Worm (Caenorhabditis elegans) whole organism, young adult: ENCODE results near the gene C47E8.4.

ENCODE experiments used
- B0261.1 ChIP-seq: sonication (generic microtip); optimal IDR thresholded peaks from 2 replicates; lab custom pipeline; 2016; ENCODE audit warnings: mild to moderate bottlenecking, missing genetic modification characterization, moderate library complexity, missing compliant biosample characterization
- B0336.3 ChIP-seq: fragments of 200-800 bp; sonication (Bioruptor generic); IDR thresholded peaks from 2 replicates; pipeline ENCODE4 v1.3.6; 2022; ENCODE audit warnings: missing genetic modification characterization, missing compliant biosample characterization
- C06A6.2 ChIP-seq: fragments of 200-800 bp; sonication (Bioruptor generic); conservative IDR thresholded peaks from 2 replicates; pipeline ENCODE4 v1.3.6; 2022; ENCODE audit warnings: missing genetic modification characterization, missing compliant biosample characterization
- F10E7.11 ChIP-seq: sonication (generic microtip); optimal IDR thresholded peaks from 2 replicates; lab custom pipeline; 2017; ENCODE audit warnings: mild to moderate bottlenecking, missing genetic modification characterization, moderate library complexity, missing compliant biosample characterization
- F22D6.2 ChIP-seq: sonication (generic microtip); optimal IDR thresholded peaks from 2 replicates; lab custom pipeline; 2016; ENCODE audit warnings: mild to moderate bottlenecking, missing genetic modification characterization, missing compliant biosample characterization
- F33H1.4 ChIP-seq: fragments of 200-800 bp; sonication (Bioruptor generic); IDR thresholded peaks from 2 replicates; pipeline ENCODE4 v1.3.6; 2022; ENCODE audit warnings: missing genetic modification reagents, missing genetic modification characterization, missing compliant biosample characterization
- F37B4.10 ChIP-seq: fragments of 200-800 bp; sonication (Bioruptor generic); IDR thresholded peaks from 2 replicates; pipeline ENCODE4 v1.3.6; 2022; ENCODE audit warnings: missing genetic modification characterization, missing compliant biosample characterization
- F55B11.4 ChIP-seq: sonication (generic microtip); optimal IDR thresholded peaks from 2 replicates; lab custom pipeline; 2016; ENCODE audit warnings: missing compliant biosample characterization, missing genetic modification characterization, borderline replicate concordance; ENCODE audit not compliant: insufficient read depth
- T07F8.4 ChIP-seq: sonication (generic microtip); optimal IDR thresholded peaks from 2 replicates; lab custom pipeline; 2016; ENCODE audit warnings: mild to moderate bottlenecking, missing genetic modification characterization, moderate library complexity, missing compliant biosample characterization
- T26A5.8 ChIP-seq: sonication (generic microtip); optimal IDR thresholded peaks from 2 replicates; lab custom pipeline; 2016; ENCODE audit warnings: missing genetic modification characterization, missing compliant biosample characterization
- Y53F4B.3 ChIP-seq: fragments of 200-800 bp; sonication (Bioruptor generic); IDR thresholded peaks from 2 replicates; pipeline ENCODE4 v1.3.6; 2022; ENCODE audit warnings: missing genetic modification reagents, missing genetic modification characterization, missing compliant biosample characterization
- aptf-3 ChIP-seq: fragments of 200-800 bp; sonication (Bioruptor generic); IDR thresholded peaks from 2 replicates; pipeline ENCODE4 v1.3.6; 2022; ENCODE audit warnings: missing genetic modification characterization, missing compliant biosample characterization
- atf-7 ChIP-seq: sonication (generic microtip); optimal IDR thresholded peaks from 2 replicates; lab custom pipeline; 2017; ENCODE audit warnings: mild to moderate bottlenecking, missing genetic modification characterization, missing compliant biosample characterization
- attf-5 ChIP-seq: fragments of 200-800 bp; sonication (Bioruptor generic); optimal IDR thresholded peaks from 2 replicates; lab custom pipeline; 2018; ENCODE audit warnings: mild to moderate bottlenecking, missing genetic modification characterization, missing compliant biosample characterization
- bed-1 ChIP-seq: fragments of 200-800 bp; sonication (Bioruptor generic); IDR thresholded peaks from 2 replicates; pipeline ENCODE4 v1.3.6; 2022; ENCODE audit warnings: missing genetic modification reagents, missing genetic modification characterization, missing compliant biosample characterization
- bed-2 ChIP-seq: fragments of 200-800 bp; sonication (Bioruptor generic); IDR thresholded peaks from 2 replicates; pipeline ENCODE4 v1.3.6; 2022; ENCODE audit warnings: missing genetic modification reagents, missing genetic modification characterization, missing compliant biosample characterization
- ceh-58 ChIP-seq: fragments of 200-800 bp; sonication (Bioruptor generic); IDR thresholded peaks from 2 replicates; pipeline ENCODE4 v1.3.6; 2022; ENCODE audit warnings: missing genetic modification characterization, missing compliant biosample characterization
- ceh-79 ChIP-seq: sonication (generic microtip); optimal IDR thresholded peaks from 2 replicates; lab custom pipeline; 2017; ENCODE audit warnings: mild to moderate bottlenecking, missing genetic modification characterization, missing compliant biosample characterization
- efl-1 ChIP-seq: fragments of 150-350 bp; optimal IDR thresholded peaks from 2 replicates; lab custom pipeline; 2014; ENCODE audit warnings: missing biosample characterization, missing genetic modification reagents, missing genetic modification characterization
- ets-4 ChIP-seq: fragments of 200-800 bp; sonication (Bioruptor generic); optimal IDR thresholded peaks from 2 replicates; lab custom pipeline; 2018; ENCODE audit warnings: mild to moderate bottlenecking, missing genetic modification characterization, missing compliant biosample characterization
- fkh-3 ChIP-seq: sonication (generic microtip); optimal IDR thresholded peaks from 2 replicates; lab custom pipeline; 2016; ENCODE audit warnings: mild to moderate bottlenecking, missing genetic modification characterization, missing compliant biosample characterization
- gei-17 ChIP-seq: fragments of 200-800 bp; sonication (Bioruptor generic); optimal IDR thresholded peaks from 2 replicates; lab custom pipeline; 2018; ENCODE audit warnings: mild to moderate bottlenecking, missing genetic modification characterization, missing compliant biosample characterization
- him-1 ChIP-seq: sonication (generic microtip); optimal IDR thresholded peaks from 2 replicates; lab custom pipeline; 2016; ENCODE audit warnings: missing genotype, missing genetic modification reagents, missing genetic modification characterization, missing compliant biosample characterization
- hrde-1 ChIP-seq: sonication (generic microtip); optimal IDR thresholded peaks from 2 replicates; lab custom pipeline; 2016; ENCODE audit warnings: missing genetic modification characterization, mild to moderate bottlenecking, missing compliant biosample characterization, moderate library complexity, missing genotype, missing genetic modification reagents, borderline replicate concordance
- lag-1 ChIP-seq: fragments of 200-800 bp; sonication (Bioruptor generic); IDR thresholded peaks from 2 replicates; pipeline ENCODE4 v1.3.6; 2022; ENCODE audit warnings: missing genetic modification reagents, missing genetic modification characterization, missing compliant biosample characterization
- let-526 ChIP-seq: fragments of 200-800 bp; sonication (Bioruptor generic); IDR thresholded peaks from 2 replicates; pipeline ENCODE4 v1.3.6; 2022; ENCODE audit warnings: missing genetic modification reagents, missing genetic modification characterization, missing compliant biosample characterization
- let-607 ChIP-seq, 2 experiments: fragments of 200-800 bp in 1 of 2; sonication (Bioruptor generic) in 1 of 2; sonication (generic microtip) in 1 of 2; optimal IDR thresholded peaks; 2 replicates each; lab custom pipeline; 2016 to 2018; ENCODE audit warnings: mild to moderate bottlenecking in 2 of 2, missing compliant biosample characterization in 2 of 2, missing genetic modification characterization in 2 of 2, moderate library complexity in 2 of 2, missing genotype in 1 of 2
- lin-26 ChIP-seq: fragments of 200-800 bp; sonication (Bioruptor generic); IDR thresholded peaks from 2 replicates; pipeline ENCODE4 v1.3.6; 2022; ENCODE audit warnings: missing genetic modification reagents, missing genetic modification characterization, missing compliant biosample characterization
- lin-40 ChIP-seq: sonication (generic microtip); optimal IDR thresholded peaks from 2 replicates; lab custom pipeline; 2016; ENCODE audit warnings: missing genetic modification characterization, mild to moderate bottlenecking, missing compliant biosample characterization, missing genotype, missing genetic modification reagents
- lin-54 ChIP-seq: fragments of 200-800 bp; sonication (Bioruptor generic); optimal IDR thresholded peaks from 2 replicates; lab custom pipeline; 2018; ENCODE audit warnings: mild to moderate bottlenecking, missing genetic modification characterization, missing compliant biosample characterization
- lsl-1 ChIP-seq: fragments of 200-800 bp; sonication (Bioruptor generic); optimal IDR thresholded peaks from 2 replicates; lab custom pipeline; 2018; ENCODE audit warnings: mild to moderate bottlenecking, missing genetic modification characterization, moderate library complexity, missing compliant biosample characterization
- madf-3 ChIP-seq: fragments of 200-800 bp; sonication (Bioruptor generic); IDR thresholded peaks from 2 replicates; pipeline ENCODE4 v1.3.6; 2022; ENCODE audit warnings: missing genetic modification reagents, missing genetic modification characterization, missing compliant biosample characterization
- madf-6 ChIP-seq: fragments of 200-800 bp; sonication (Bioruptor generic); IDR thresholded peaks from 2 replicates; pipeline ENCODE4 v1.3.6; 2022; ENCODE audit warnings: missing genetic modification reagents, missing genetic modification characterization, missing compliant biosample characterization
- mel-28 ChIP-seq: sonication (generic microtip); optimal IDR thresholded peaks from 2 replicates; lab custom pipeline; 2016; ENCODE audit warnings: borderline replicate concordance, mild to moderate bottlenecking, missing genetic modification characterization, missing compliant biosample characterization
- mes-4 ChIP-seq: sonication (generic microtip); optimal IDR thresholded peaks from 2 replicates; lab custom pipeline; 2016; ENCODE audit warnings: missing genotype, missing genetic modification characterization, missing compliant biosample characterization
- nfyb-1 ChIP-seq: fragments of 200-800 bp; sonication (Bioruptor generic); IDR thresholded peaks from 2 replicates; pipeline ENCODE4 v1.3.6; 2022; ENCODE audit warnings: missing genetic modification reagents, missing genetic modification characterization, missing compliant biosample characterization
- nhr-120 ChIP-seq: fragments of 200-800 bp; sonication (Bioruptor generic); IDR thresholded peaks from 2 replicates; pipeline ENCODE4 v1.3.6; 2022; ENCODE audit warnings: missing genetic modification characterization, missing compliant biosample characterization
- nhr-179 ChIP-seq: sonication (generic microtip); optimal IDR thresholded peaks from 2 replicates; lab custom pipeline; 2016; ENCODE audit warnings: mild to moderate bottlenecking, missing genetic modification characterization, missing compliant biosample characterization
- sdz-38 ChIP-seq: sonication (generic microtip); optimal IDR thresholded peaks from 2 replicates; lab custom pipeline; 2016; ENCODE audit warnings: missing genotype, missing genetic modification characterization, missing compliant biosample characterization
- sea-2 ChIP-seq: fragments of 200-800 bp; sonication (Bioruptor generic); IDR thresholded peaks from 2 replicates; pipeline ENCODE4 v1.3.6; 2022; ENCODE audit warnings: missing genetic modification characterization, missing compliant biosample characterization
- snpc-1.1 ChIP-seq: sonication (generic microtip); optimal IDR thresholded peaks from 2 replicates; lab custom pipeline; 2017; ENCODE audit warnings: missing genetic modification characterization, mild to moderate bottlenecking, missing compliant biosample characterization, antibody characterized with exemption, moderate library complexity, missing genotype, missing genetic modification reagents; ENCODE audit not compliant: insufficient read depth
- snpc-1.3 ChIP-seq: sonication (generic microtip); optimal IDR thresholded peaks from 2 replicates; lab custom pipeline; 2017; ENCODE audit warnings: missing genetic modification characterization, mild to moderate bottlenecking, missing compliant biosample characterization, antibody characterized with exemption, moderate library complexity, missing genotype, missing genetic modification reagents; ENCODE audit not compliant: insufficient read depth
- snpc-4 ChIP-seq, 5 experiments: fragments of 150-350 bp in 1 of 5; sonication (generic microtip) in 4 of 5; optimal IDR thresholded peaks; 2 replicates each; lab custom pipeline; 2014 to 2018; ENCODE audit warnings: missing genetic modification characterization in 5 of 5, missing biosample characterization in 3 of 5, antibody characterized with exemption in 2 of 5, mild to moderate bottlenecking in 2 of 5, missing compliant biosample characterization in 2 of 5, missing genotype in 2 of 5, moderate library complexity in 2 of 5, missing genetic modification reagents in 1 of 5
- tbx-9 ChIP-seq: sonication (generic microtip); optimal IDR thresholded peaks from 2 replicates; lab custom pipeline; 2016; ENCODE audit warnings: borderline replicate concordance, missing genetic modification characterization, inconsistent platforms, missing compliant biosample characterization
- ztf-22 ChIP-seq: fragments of 200-800 bp; sonication (Bioruptor generic); optimal IDR thresholded peaks from 2 replicates; lab custom pipeline; 2018; ENCODE audit warnings: mild to moderate bottlenecking, missing genetic modification characterization, moderate library complexity, missing compliant biosample characterization
- ztf-3 ChIP-seq: fragments of 200-800 bp; sonication (Bioruptor generic); optimal IDR thresholded peaks from 2 replicates; lab custom pipeline; 2018; ENCODE audit warnings: mild to moderate bottlenecking, missing genetic modification characterization, missing compliant biosample characterization
- ztf-6 ChIP-seq: fragments of 200-800 bp; sonication (Bioruptor generic); IDR thresholded peaks from 2 replicates; pipeline ENCODE4 v1.3.6; 2022; ENCODE audit warnings: missing genetic modification reagents, missing genetic modification characterization, missing compliant biosample characterization

The C47E8.4 gene

ce11 chrV:14689060-14689750 lies 3.9 kb upstream of the C47E8.4 start, which contains the start of gene gasr-8 (continued):
- TF ChIP-seq attf-5 (GFP tag; lab: Kevin White, UChicago): no peak
- TF ChIP-seq T26A5.8 (tag; lab: Kevin White, UChicago): no peak
- no peak for TF ChIP-seq let-526 (GFP tag; lab: Robert Waterston, UW)
- TF ChIP-seq mel-28: no peak
- TF ChIP-seq nfyb-1: peak; percentile 76
- TF ChIP-seq aptf-3 (GFP tag; lab: Robert Waterston, UW): no peak
- TF ChIP-seq lin-54 (GFP tag; lab: Kevin White, UChicago): peak; percentile 26
- 0 out of 2 replicates have a peak, but pooled peaks have one; percentile 4 for TF ChIP-seq madf-3 (GFP tag; lab: Robert Waterston, UW)
- TF ChIP-seq hrde-1 (tag; lab: Kevin White, UChicago): no peak
- no peak for TF ChIP-seq nhr-120 (GFP tag; lab: Robert Waterston, UW)
- no peak for TF ChIP-seq lag-1
- no peak for TF ChIP-seq bed-2
- no peak for TF ChIP-seq nhr-179 (tag; lab: Kevin White, UChicago)
- peak; percentile 85 for TF ChIP-seq B0261.1 (tag; lab: Kevin White, UChicago)
- no peak for TF ChIP-seq tbx-9
- TF ChIP-seq fkh-3 (tag; lab: Kevin White, UChicago): no peak
- TF ChIP-seq efl-1 (GFP tag; lab: Kevin White, UChicago): no peak
- no peak for TF ChIP-seq snpc-1.3 (tag; lab: Kevin White, UChicago)
- no peak for TF ChIP-seq lin-40
- no peak for TF ChIP-seq sea-2
- TF ChIP-seq T07F8.4: no peak
- TF ChIP-seq lsl-1: peak; percentile 73
- no peak for TF ChIP-seq snpc-4 (GFP tag; optimal IDR thresholded peaks at IDR 0.05; lab: Kevin White, UChicago)
- TF ChIP-seq snpc-4 (tag; optimal IDR thresholded peaks at IDR 0.05; lab: Kevin White, UChicago): peak in 2 of 4 experiments; percentile 27 to 34
- TF ChIP-seq snpc-1.1: no peak
- TF ChIP-seq B0336.3: no peak
- TF ChIP-seq madf-6 (GFP tag; lab: Robert Waterston, UW): peak; percentile 66
- peak; percentile 80 for TF ChIP-seq lin-26 (GFP tag; lab: Robert Waterston, UW)
- no peak for TF ChIP-seq ztf-3
- no peak for TF ChIP-seq mes-4 (tag; lab: Kevin White, UChicago)
- no peak for TF ChIP-seq F10E7.11 (tag; lab: Kevin White, UChicago)
- TF ChIP-seq ztf-22 (GFP tag; lab: Kevin White, UChicago): no peak
- no peak for TF ChIP-seq sdz-38 (tag; lab: Kevin White, UChicago)
- TF ChIP-seq F37B4.10 (GFP tag; lab: Robert Waterston, UW): no peak
- TF ChIP-seq Y53F4B.3: no peak
- no peak for TF ChIP-seq let-607 (tag; optimal IDR thresholded peaks at IDR 0.05; lab: Kevin White, UChicago)
- TF ChIP-seq gei-17 (GFP tag; lab: Kevin White, UChicago): no peak
- TF ChIP-seq atf-7 (tag; lab: Kevin White, UChicago): no peak
- TF ChIP-seq ztf-6 (GFP tag; lab: Robert Waterston, UW): no peak
- peak; percentile 8; the same call in 1 of the 2 replicates for TF ChIP-seq F33H1.4 (GFP tag; lab: Robert Waterston, UW)
- TF ChIP-seq him-1 (tag; lab: Kevin White, UChicago): peak; percentile 42
- no peak for TF ChIP-seq ceh-58 (GFP tag; lab: Robert Waterston, UW)
- no peak for TF ChIP-seq bed-1
- no peak for TF ChIP-seq ets-4
- no peak for TF ChIP-seq F55B11.4 (tag; lab: Kevin White, UChicago)
- no peak for TF ChIP-seq ceh-79 (tag; lab: Kevin White, UChicago)
- TF ChIP-seq C06A6.2 (GFP tag; lab: Robert Waterston, UW): no peak
- no peak for TF ChIP-seq F22D6.2 (tag; lab: Kevin White, UChicago)
